Worm (Caenorhabditis elegans) whole organism, young adult: ENCODE results near the gene daf-41.
A peak's percentile ranks its signal among the peaks of the same experiment; 100 is the strongest.

Experiments
- B0035.1 ChIP-seq: sonication (generic microtip); optimal IDR thresholded peaks from 2 replicates; lab custom pipeline; 2016; ENCODE audit warnings: missing genetic modification characterization, mild to moderate bottlenecking, missing compliant biosample characterization, missing genotype, missing genetic modification reagents
- B0261.1 ChIP-seq: sonication (generic microtip); optimal IDR thresholded peaks from 2 replicates; lab custom pipeline; 2016; ENCODE audit warnings: mild to moderate bottlenecking, missing genetic modification characterization, moderate library complexity, missing compliant biosample characterization
- C06A6.2 ChIP-seq: fragments of 200-800 bp; sonication (Bioruptor generic); conservative IDR thresholded peaks from 2 replicates; pipeline ENCODE4 v1.3.6; 2022; ENCODE audit warnings: missing genetic modification characterization, missing compliant biosample characterization
- F10E7.11 ChIP-seq: sonication (generic microtip); optimal IDR thresholded peaks from 2 replicates; lab custom pipeline; 2017; ENCODE audit warnings: mild to moderate bottlenecking, missing genetic modification characterization, moderate library complexity, missing compliant biosample characterization
- F33H1.4 ChIP-seq: fragments of 200-800 bp; sonication (Bioruptor generic); IDR thresholded peaks from 2 replicates; pipeline ENCODE4 v1.3.6; 2022; ENCODE audit warnings: missing genetic modification reagents, missing genetic modification characterization, missing compliant biosample characterization
- F55B11.4 ChIP-seq: sonication (generic microtip); optimal IDR thresholded peaks from 2 replicates; lab custom pipeline; 2016; ENCODE audit warnings: missing compliant biosample characterization, missing genetic modification characterization, borderline replicate concordance; ENCODE audit not compliant: insufficient read depth
- F57C9.4 ChIP-seq: sonication (generic microtip); optimal IDR thresholded peaks from 2 replicates; lab custom pipeline; 2017; ENCODE audit warnings: mild to moderate bottlenecking, missing genetic modification characterization, missing compliant biosample characterization
- K11D2.4 ChIP-seq: fragments of 200-800 bp; sonication (Bioruptor generic); IDR thresholded peaks from 2 replicates; pipeline ENCODE4 v1.3.6; 2022; ENCODE audit warnings: missing genetic modification reagents, missing genetic modification characterization, missing compliant biosample characterization
- Y53G8AR.9 ChIP-seq: fragments of 200-800 bp; sonication (Bioruptor generic); conservative IDR thresholded peaks from 2 replicates; pipeline ENCODE4 v1.3.6; 2022; ENCODE audit warnings: missing genetic modification reagents, missing genetic modification characterization, missing compliant biosample characterization
- Y79H2A.3 ChIP-seq: fragments of 200-800 bp; sonication (Bioruptor generic); conservative IDR thresholded peaks from 2 replicates; pipeline ENCODE4 v1.3.6; 2022; ENCODE audit warnings: missing genetic modification reagents, missing genetic modification characterization, missing compliant biosample characterization
- akir-1 ChIP-seq: fragments of 200-800 bp; sonication (Bioruptor generic); optimal IDR thresholded peaks from 2 replicates; lab custom pipeline; 2018; ENCODE audit warnings: mild to moderate bottlenecking, missing genetic modification characterization, moderate library complexity, missing compliant biosample characterization
- athp-1 ChIP-seq: sonication (generic microtip); optimal IDR thresholded peaks from 2 replicates; lab custom pipeline; 2017; ENCODE audit warnings: mild to moderate bottlenecking, missing genetic modification characterization, missing compliant biosample characterization
- attf-5 ChIP-seq: fragments of 200-800 bp; sonication (Bioruptor generic); optimal IDR thresholded peaks from 2 replicates; lab custom pipeline; 2018; ENCODE audit warnings: mild to moderate bottlenecking, missing genetic modification characterization, missing compliant biosample characterization
- bed-1 ChIP-seq: fragments of 200-800 bp; sonication (Bioruptor generic); IDR thresholded peaks from 2 replicates; pipeline ENCODE4 v1.3.6; 2022; ENCODE audit warnings: missing genetic modification reagents, missing genetic modification characterization, missing compliant biosample characterization
- ceh-40 ChIP-seq: fragments of 200-800 bp; sonication (Bioruptor generic); IDR thresholded peaks from 2 replicates; pipeline ENCODE4 v1.3.6; 2022; ENCODE audit warnings: missing genetic modification characterization, missing compliant biosample characterization
- chd-7 ChIP-seq: sonication (generic microtip); optimal IDR thresholded peaks from 2 replicates; lab custom pipeline; 2016; ENCODE audit warnings: mild to moderate bottlenecking, missing genetic modification characterization, moderate library complexity, missing compliant biosample characterization
- die-1 ChIP-seq: sonication (generic microtip); optimal IDR thresholded peaks from 2 replicates; lab custom pipeline; 2016; ENCODE audit warnings: missing genotype, mild to moderate bottlenecking, missing genetic modification characterization, missing compliant biosample characterization
- dox-1 ChIP-seq: fragments of 200-800 bp; sonication (Bioruptor generic); IDR thresholded peaks from 2 replicates; pipeline ENCODE4 v1.3.6; 2022; ENCODE audit warnings: missing genetic modification reagents, missing genetic modification characterization, missing compliant biosample characterization
- efl-1 ChIP-seq: fragments of 150-350 bp; optimal IDR thresholded peaks from 2 replicates; lab custom pipeline; 2014; ENCODE audit warnings: missing biosample characterization, missing genetic modification reagents, missing genetic modification characterization
- egl-18 ChIP-seq: fragments of 200-800 bp; sonication (Bioruptor generic); IDR thresholded peaks from 2 replicates; pipeline ENCODE4 v1.3.6; 2022; ENCODE audit warnings: missing genetic modification reagents, missing genetic modification characterization, missing compliant biosample characterization
- egl-44 ChIP-seq: fragments of 200-800 bp; sonication (Bioruptor generic); IDR thresholded peaks from 2 replicates; pipeline ENCODE4 v1.3.6; 2022; ENCODE audit warnings: missing genetic modification reagents, missing genetic modification characterization, missing compliant biosample characterization
- hmg-1.2 ChIP-seq: fragments of 200-800 bp; sonication (Bioruptor generic); IDR thresholded peaks from 2 replicates; pipeline ENCODE4 v1.3.6; 2022; ENCODE audit warnings: missing genetic modification reagents, missing genetic modification characterization, missing compliant biosample characterization
- hmg-20 ChIP-seq: fragments of 200-800 bp; sonication (Bioruptor generic); IDR thresholded peaks from 2 replicates; pipeline ENCODE4 v1.3.6; 2022; ENCODE audit warnings: missing genetic modification reagents, missing genetic modification characterization, missing compliant biosample characterization
- lag-1 ChIP-seq: fragments of 200-800 bp; sonication (Bioruptor generic); IDR thresholded peaks from 2 replicates; pipeline ENCODE4 v1.3.6; 2022; ENCODE audit warnings: missing genetic modification reagents, missing genetic modification characterization, missing compliant biosample characterization
- let-607 ChIP-seq, 2 experiments: fragments of 200-800 bp in 1 of 2; sonication (Bioruptor generic) in 1 of 2; sonication (generic microtip) in 1 of 2; optimal IDR thresholded peaks; 2 replicates each; lab custom pipeline; 2016 to 2018; ENCODE audit warnings: mild to moderate bottlenecking in 2 of 2, missing compliant biosample characterization in 2 of 2, missing genetic modification characterization in 2 of 2, moderate library complexity in 2 of 2, missing genotype in 1 of 2
- lin-35 ChIP-seq, 3 experiments: fragments of 150-350 bp in 2 of 3; sonication (generic microtip) in 1 of 3; optimal IDR thresholded peaks; 2 replicates each; lab custom pipeline; 2014 to 2018; ENCODE audit warnings: missing biosample characterization in 3 of 3, missing genetic modification characterization in 3 of 3, missing genetic modification reagents in 3 of 3
- lsy-27 ChIP-seq: sonication (generic microtip); optimal IDR thresholded peaks from 2 replicates; lab custom pipeline; 2017; ENCODE audit warnings: missing genetic modification characterization, mild to moderate bottlenecking, missing compliant biosample characterization, antibody characterized with exemption, missing genotype, borderline replicate concordance; ENCODE audit not compliant: insufficient read depth
- madf-3 ChIP-seq: fragments of 200-800 bp; sonication (Bioruptor generic); IDR thresholded peaks from 2 replicates; pipeline ENCODE4 v1.3.6; 2022; ENCODE audit warnings: missing genetic modification reagents, missing genetic modification characterization, missing compliant biosample characterization
- madf-8 ChIP-seq: fragments of 200-800 bp; sonication (Bioruptor generic); conservative IDR thresholded peaks from 2 replicates; pipeline ENCODE4 v1.3.6; 2022; ENCODE audit warnings: missing genetic modification reagents, missing genetic modification characterization, missing compliant biosample characterization
- mel-28 ChIP-seq: sonication (generic microtip); optimal IDR thresholded peaks from 2 replicates; lab custom pipeline; 2016; ENCODE audit warnings: borderline replicate concordance, mild to moderate bottlenecking, missing genetic modification characterization, missing compliant biosample characterization
- mes-4 ChIP-seq: sonication (generic microtip); optimal IDR thresholded peaks from 2 replicates; lab custom pipeline; 2016; ENCODE audit warnings: missing genotype, missing genetic modification characterization, missing compliant biosample characterization
- nfya-2 ChIP-seq: fragments of 200-800 bp; sonication (Bioruptor generic); IDR thresholded peaks from 2 replicates; pipeline ENCODE4 v1.3.6; 2022; ENCODE audit warnings: missing genetic modification reagents, missing genetic modification characterization, missing compliant biosample characterization
- rcor-1 ChIP-seq: fragments of 200-800 bp; sonication (Bioruptor generic); IDR thresholded peaks from 2 replicates; pipeline ENCODE4 v1.3.6; 2022; ENCODE audit warnings: missing genetic modification reagents, missing genetic modification characterization, missing compliant biosample characterization
- rec-8 ChIP-seq, 2 experiments: sonication (generic microtip); optimal IDR thresholded peaks; 2 replicates each; lab custom pipeline; 2016; ENCODE audit warnings: mild to moderate bottlenecking in 2 of 2, missing genetic modification characterization in 2 of 2, missing genetic modification reagents in 2 of 2, missing genotype in 2 of 2, missing biosample characterization in 1 of 2, missing compliant biosample characterization in 1 of 2, moderate library complexity in 1 of 2
- sdz-38 ChIP-seq: sonication (generic microtip); optimal IDR thresholded peaks from 2 replicates; lab custom pipeline; 2016; ENCODE audit warnings: missing genotype, missing genetic modification characterization, missing compliant biosample characterization
- snpc-1.1 ChIP-seq: sonication (generic microtip); optimal IDR thresholded peaks from 2 replicates; lab custom pipeline; 2017; ENCODE audit warnings: missing genetic modification characterization, mild to moderate bottlenecking, missing compliant biosample characterization, antibody characterized with exemption, moderate library complexity, missing genotype, missing genetic modification reagents; ENCODE audit not compliant: insufficient read depth
- snpc-3.4 ChIP-seq: sonication (generic microtip); optimal IDR thresholded peaks from 2 replicates; lab custom pipeline; 2017; ENCODE audit warnings: missing genetic modification characterization, mild to moderate bottlenecking, missing compliant biosample characterization, antibody characterized with exemption, moderate library complexity, missing genotype, missing genetic modification reagents
- tbx-9 ChIP-seq: sonication (generic microtip); optimal IDR thresholded peaks from 2 replicates; lab custom pipeline; 2016; ENCODE audit warnings: borderline replicate concordance, missing genetic modification characterization, inconsistent platforms, missing compliant biosample characterization
- unc-62 ChIP-seq: fragments of 150-350 bp; optimal IDR thresholded peaks from 2 replicates; lab custom pipeline; 2014; ENCODE audit warnings: missing biosample characterization, missing genetic modification reagents, missing genetic modification characterization
- zfh-2 ChIP-seq: fragments of 200-800 bp; sonication (Bioruptor generic); conservative IDR thresholded peaks from 2 replicates; pipeline ENCODE4 v1.3.6; 2022; ENCODE audit warnings: missing genetic modification reagents, missing genetic modification characterization, missing compliant biosample characterization
- ztf-18 ChIP-seq: sonication (generic microtip); optimal IDR thresholded peaks from 2 replicates; lab custom pipeline; 2016; ENCODE audit warnings: missing genotype, mild to moderate bottlenecking, missing genetic modification characterization, missing compliant biosample characterization
- ztf-22 ChIP-seq: fragments of 200-800 bp; sonication (Bioruptor generic); optimal IDR thresholded peaks from 2 replicates; lab custom pipeline; 2018; ENCODE audit warnings: mild to moderate bottlenecking, missing genetic modification characterization, moderate library complexity, missing compliant biosample characterization
- ztf-26 ChIP-seq: sonication (generic microtip); optimal IDR thresholded peaks from 2 replicates; lab custom pipeline; 2017; ENCODE audit warnings: missing genetic modification characterization, missing compliant biosample characterization

Gene daf-41

DNA sequence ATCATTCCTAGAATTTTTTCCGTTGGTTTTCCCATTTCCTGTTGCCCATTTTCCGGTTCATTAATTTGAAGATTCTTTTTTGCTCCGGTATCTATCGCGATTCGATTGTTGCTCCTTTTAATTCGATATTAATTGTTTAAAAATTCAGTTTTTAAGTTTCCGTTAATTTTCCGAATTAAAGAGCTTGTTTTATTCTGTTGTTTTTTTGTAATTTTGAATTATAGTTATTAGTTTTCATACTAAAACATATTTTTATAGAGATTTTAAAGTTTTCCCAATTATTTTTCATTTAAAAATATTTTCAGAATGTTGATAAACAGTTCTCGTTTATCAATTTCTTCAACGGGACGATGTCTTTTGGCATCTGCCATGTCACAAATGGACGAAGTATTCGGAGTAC is 40.3 kb downstream of the daf-41 start, which contains the start of gene mrps-26:
TSS of gene mrps-26 (plus strand) at position 301 of the 400 bp plus-strand sequence.
- TF ChIP-seq lin-35 (GFP tag; optimal IDR thresholded peaks at IDR 0.05; lab: Kevin White, UChicago) (peak in 1 of 3 experiments; percentile 1), madf-8 (GFP tag; lab: Robert Waterston, UW) (no peak), madf-3 (GFP tag; lab: Robert Waterston, UW) (no peak), F55B11.4 (tag; lab: Kevin White, UChicago) (no peak), akir-1 (no peak), mel-28 (tag; lab: Kevin White, UChicago) (no peak), nfya-2 (GFP tag; lab: Robert Waterston, UW) (no peak), unc-62 (no peak)

DNA sequence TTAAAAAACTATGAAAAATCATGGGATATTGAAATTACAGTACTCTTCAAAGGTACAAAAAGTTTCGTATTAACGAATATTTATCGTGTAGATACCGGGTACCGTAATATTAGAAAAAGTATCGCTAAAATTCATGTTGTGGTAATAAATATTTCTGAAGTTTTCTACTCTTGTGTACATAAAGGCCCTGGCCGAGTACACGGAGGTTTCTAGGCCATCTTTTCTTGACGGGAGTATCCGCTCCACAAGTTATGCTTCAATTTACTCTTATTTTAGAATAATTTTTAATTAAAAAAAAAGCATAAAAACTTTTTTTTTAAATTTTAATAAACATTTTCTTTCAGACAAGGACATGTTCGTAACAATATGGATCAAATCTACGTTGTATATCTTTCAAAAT is 41.4 kb downstream of the daf-41 start:
- TF ChIP-seq lag-1 (GFP tag; lab: Robert Waterston, UW) (no peak), madf-3 (GFP tag; lab: Robert Waterston, UW) (no peak), B0261.1 (tag; lab: Kevin White, UChicago) (no peak), hmg-1.2 (GFP tag; lab: Robert Waterston, UW) (no peak), let-607 (tag; optimal IDR thresholded peaks at IDR 0.05; lab: Kevin White, UChicago) (no peak)
- TF ChIP-seq, all 124 proteins: peak for 0

DNA sequence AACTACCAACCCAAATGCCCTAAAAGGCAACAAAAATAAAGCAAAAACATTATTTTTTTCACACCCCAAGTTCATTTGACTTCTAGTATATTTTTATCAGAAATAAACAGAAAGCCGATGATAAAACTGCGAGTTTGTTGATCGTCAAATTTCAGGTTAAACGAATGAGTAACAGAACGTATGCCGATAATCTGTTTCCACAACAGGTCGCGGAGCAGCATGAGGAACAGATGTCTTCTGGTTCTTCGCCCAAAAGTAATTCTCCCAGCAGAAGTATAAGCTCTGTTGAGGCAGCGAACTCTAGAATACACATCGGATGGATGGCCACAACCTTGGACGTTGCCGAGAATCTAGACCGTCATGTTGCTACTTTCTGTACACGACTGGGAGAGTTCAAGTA is 44.1 kb downstream of the daf-41 start, which contains the start of gene prmt-5:
TSS of gene prmt-5 (plus strand) at position 141 of the 400 bp plus-strand sequence.
- TF ChIP-seq zfh-2 (GFP tag; lab: Robert Waterston, UW) (no peak), efl-1 (GFP tag; lab: Kevin White, UChicago) (no peak), hmg-1.2 (GFP tag; lab: Robert Waterston, UW) (peak; percentile 44; the same call in 1 of the 2 replicates), B0035.1 (tag; lab: Kevin White, UChicago) (peak; percentile 76), snpc-1.1 (tag; lab: Kevin White, UChicago) (peak; percentile 29), lsy-27 (tag; lab: Kevin White, UChicago) (no peak), snpc-3.4 (tag; lab: Kevin White, UChicago) (peak; percentile 62), chd-7 (tag; lab: Kevin White, UChicago) (peak; percentile 93), bed-1 (GFP tag; lab: Robert Waterston, UW) (no peak), die-1 (tag; lab: Kevin White, UChicago) (peak; percentile 10), dox-1 (peak; percentile 59), hmg-20 (GFP tag; lab: Robert Waterston, UW) (peak; percentile 70), C06A6.2 (GFP tag; lab: Robert Waterston, UW) (no peak; the same call in 1 of the 2 replicates), rec-8 (tag; optimal IDR thresholded peaks at IDR 0.05; lab: Kevin White, UChicago) (no peak), sdz-38 (tag; lab: Kevin White, UChicago) (no peak), egl-44 (no peak), ztf-26 (tag; lab: Kevin White, UChicago) (peak; percentile 61), ztf-18 (tag; lab: Kevin White, UChicago) (peak; percentile 40), F33H1.4 (GFP tag; lab: Robert Waterston, UW) (peak; percentile 27; the same call in 1 of the 2 replicates), athp-1 (tag; lab: Kevin White, UChicago) (peak; percentile 91), F57C9.4 (peak; percentile 96), ztf-22 (GFP tag; lab: Kevin White, UChicago) (no peak), egl-18 (GFP tag; lab: Robert Waterston, UW) (no peak), mes-4 (tag; lab: Kevin White, UChicago) (no peak), Y53G8AR.9 (GFP tag; lab: Robert Waterston, UW) (peak; percentile 85), F10E7.11 (tag; lab: Kevin White, UChicago) (peak; percentile 83), tbx-9 (tag; lab: Kevin White, UChicago) (peak; percentile 26), ceh-40 (GFP tag; lab: Robert Waterston, UW) (no peak), K11D2.4 (GFP tag; lab: Robert Waterston, UW) (no peak), lag-1 (GFP tag; lab: Robert Waterston, UW) (no peak), attf-5 (GFP tag; lab: Kevin White, UChicago) (no peak), rcor-1 (peak; percentile 52; the same call in 1 of the 2 replicates), unc-62 (no peak), Y79H2A.3 (0 out of 2 replicates have a peak, but pooled peaks have one; percentile 34)
